Worm (Caenorhabditis elegans) whole organism, L4 larva: ENCODE measurements around the gene C07D8.5.

Source experiments
- dpl-1 ChIP-seq: fragments of 150-350 bp; optimal IDR thresholded peaks from 2 replicates; lab custom pipeline; 2014; ENCODE audit warnings: missing biosample characterization, missing genetic modification reagents, missing genetic modification characterization
- lir-3 ChIP-seq: sonication (generic microtip); optimal IDR thresholded peaks from 2 replicates; lab custom pipeline; 2016; ENCODE audit warnings: mild to moderate bottlenecking, missing genetic modification characterization, missing compliant biosample characterization
- unc-62 ChIP-seq, 3 experiments: fragments of 150-350 bp in 1 of 3; sonication (generic microtip); optimal IDR thresholded peaks in 2 of 3; peaks in 1 of 3; 1 replicate in 1 of 3; 2 replicates in 2 of 3; lab custom pipeline; 2014 to 2017; ENCODE audit warnings: missing biosample characterization in 3 of 3, missing genetic modification characterization in 3 of 3, missing genetic modification reagents in 3 of 3, missing genotype in 1 of 3
- zip-11 ChIP-seq: fragments of 200-800 bp; sonication (Bioruptor generic); IDR thresholded peaks from 2 replicates; pipeline ENCODE4 v1.3.6; 2022; ENCODE audit warnings: missing genetic modification characterization, missing compliant biosample characterization

ce11 chrX:7393167-7393566 lies 49.3 kb downstream of the C07D8.5 start, which contains the start of gene gad-2:
- TF ChIP-seq zip-11 (GFP tag; lab: Robert Waterston, UW) (no peak), dpl-1 (GFP tag; lab: Kevin White, UChicago) (no peak), unc-62 (GFP tag; optimal IDR thresholded peaks at IDR 0.05 in 1 of 2; lab: Kevin White, UChicago) (no peak), unc-62 (tag; optimal IDR thresholded peaks at IDR 0.05; lab: Kevin White, UChicago) (no peak), lir-3 (tag; lab: Kevin White, UChicago) (no peak)
